Worm (Caenorhabditis elegans): ENCODE measurements around the gene R07E3.1.

DNA sequence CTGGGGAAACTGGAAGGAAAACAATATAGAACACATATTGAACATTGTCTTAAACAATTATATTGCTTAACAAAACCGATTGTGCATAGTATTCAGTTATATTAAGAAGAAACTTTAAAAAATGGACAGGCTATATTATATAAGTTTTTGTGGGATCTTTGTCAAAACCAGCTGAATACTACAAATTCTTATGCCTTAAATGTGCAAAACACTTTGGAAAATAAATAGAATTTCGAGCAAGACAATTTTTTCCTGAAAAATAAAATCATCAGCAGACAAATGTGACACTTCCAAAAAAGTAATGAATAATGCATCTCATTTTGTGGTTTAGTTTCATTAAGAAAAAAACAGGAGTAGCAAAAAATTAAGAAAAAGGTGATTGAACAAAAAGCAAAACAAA lies 43.6 kb downstream of the R07E3.1 start:
- TF ChIP-seq him-1 (tag; optimal IDR thresholded peaks at IDR 0.05) (no peak), W03F9.2 (tag; optimal IDR thresholded peaks at IDR 0.05) (no peak), dao-5 (tag; optimal IDR thresholded peaks at IDR 0.05) (no peak)
